Fruit fly (Drosophila melanogaster) whole organism: ENCODE results near the gene Bub3.

Source experiments
- CG8478 ChIP-seq: fragments of >200 bp; optimal IDR thresholded peaks from 2 replicates; lab custom pipeline; 2018; ENCODE audit warnings: inconsistent platforms
- Dll ChIP-seq: fragments of >200 bp; optimal IDR thresholded peaks from 2 replicates; lab custom pipeline; 2017
- EcR ChIP-seq, 2 experiments: fragments of >200 bp; optimal IDR thresholded peaks; 2 replicates each; lab custom pipeline; 2017; ENCODE audit warnings: missing biosample characterization in 2 of 2, missing genetic modification characterization in 2 of 2, missing genetic modification reagents in 2 of 2
- pan ChIP-seq: fragments of >200 bp; optimal IDR thresholded peaks from 2 replicates; lab custom pipeline; 2017
- psq ChIP-seq: fragments of >200 bp; optimal IDR thresholded peaks from 2 replicates; lab custom pipeline; 2017
- usp ChIP-seq: fragments of >200 bp; optimal IDR thresholded peaks from 2 replicates; lab custom pipeline; 2017; ENCODE audit warnings: missing biosample characterization, missing genetic modification characterization, mixed read lengths

The Bub3 gene

dm6 chr3R:29675333-29675732, at the start of gene Bub3, which contains the start of gene Cap-D2:
Gene Bub3, minus strand, starts transcription at chr3R:29675421.
Gene Cap-D2, plus strand, starts transcription at chr3R:29675651.
- TF ChIP-seq CG8478 (no peak), usp (GFP tag; lab: Kevin White, UChicago) (no peak), Dll (lab: Kevin White, UChicago) (no peak), psq (lab: Kevin White, UChicago) (no peak)

- no peak for TF ChIP-seq psq (lab: Kevin White, UChicago)
- TF ChIP-seq usp (GFP tag; lab: Kevin White, UChicago) = no peak
These were observed 49.5 kb upstream of the Bub3 start, which contains the start of the genes Naa40 and CG18731 for dm6 chr3R:29724745-29725144. Gene Naa40, minus strand, starts transcription at chr3R:29724950. Gene CG18731, plus strand, starts transcription at chr3R:29725027.

DNA sequence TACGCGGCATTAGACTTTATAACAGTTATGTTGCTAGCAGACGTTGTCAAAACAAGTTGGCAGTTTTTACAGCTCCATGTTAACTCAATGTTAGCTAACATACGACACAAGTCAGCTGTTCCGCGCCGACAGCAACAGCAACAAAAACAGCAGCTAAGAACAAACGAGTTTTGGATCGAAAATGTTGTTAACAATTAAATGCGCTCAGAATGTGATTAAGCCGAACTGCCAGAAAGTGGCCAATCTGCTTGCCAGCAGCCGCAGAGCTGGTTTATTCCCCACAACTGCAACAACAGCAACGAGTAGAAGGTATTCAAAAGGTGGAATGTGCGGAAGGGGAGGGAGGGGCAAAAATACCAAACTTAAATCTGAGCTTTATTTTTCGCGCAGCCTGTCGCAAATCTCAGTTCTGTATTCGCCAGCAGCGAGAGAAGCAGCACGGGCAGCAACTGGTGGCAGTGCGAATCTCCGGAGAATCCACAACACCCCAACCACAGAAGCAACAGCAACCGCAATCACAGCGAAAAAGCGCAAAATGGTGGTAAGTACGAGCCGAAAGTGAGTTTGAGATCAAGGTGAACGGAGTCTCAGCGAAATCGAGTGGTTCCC, 47.9 kb upstream of the Bub3 start, which contains the start of gene Pcd:
Pcd (plus strand) TSS at position 116 of the 609 bp plus-strand sequence.
- TF ChIP-seq Dll (lab: Kevin White, UChicago) (no peak), CG8478 (no peak), EcR (GFP tag; optimal IDR thresholded peaks at IDR 0.05; lab: Kevin White, UChicago) (no peak), psq (lab: Kevin White, UChicago) (no peak), pan (lab: Kevin White, UChicago) (no peak)

dm6 chr3R:29722238-29722637, 47.0 kb upstream of the Bub3 start, which contains the start of gene CG34296:
Gene CG34296, plus strand, starts transcription at chr3R:29722538.
- no peak for TF ChIP-seq CG8478
- TF ChIP-seq psq (lab: Kevin White, UChicago) = no peak
- no peak for TF ChIP-seq Dll (lab: Kevin White, UChicago)
- no peak for TF ChIP-seq pan (lab: Kevin White, UChicago)
- no peak for TF ChIP-seq EcR (GFP tag; optimal IDR thresholded peaks at IDR 0.05; lab: Kevin White, UChicago)
- no peak for TF ChIP-seq usp (GFP tag; lab: Kevin White, UChicago)

- TF ChIP-seq Dll (lab: Kevin White, UChicago) = no peak
- no peak for TF ChIP-seq psq (lab: Kevin White, UChicago)
- TF ChIP-seq pan (lab: Kevin White, UChicago) = no peak
- no peak for TF ChIP-seq usp (GFP tag; lab: Kevin White, UChicago)
- TF ChIP-seq CG8478 = no peak
- TF ChIP-seq EcR (GFP tag; optimal IDR thresholded peaks at IDR 0.05; lab: Kevin White, UChicago) = no peak
These were observed 43.1 kb upstream of the Bub3 start, which contains the start of gene CG15506 for dm6 chr3R:29718363-29718762. Gene CG15506, plus strand, starts transcription at chr3R:29718663.

DNA sequence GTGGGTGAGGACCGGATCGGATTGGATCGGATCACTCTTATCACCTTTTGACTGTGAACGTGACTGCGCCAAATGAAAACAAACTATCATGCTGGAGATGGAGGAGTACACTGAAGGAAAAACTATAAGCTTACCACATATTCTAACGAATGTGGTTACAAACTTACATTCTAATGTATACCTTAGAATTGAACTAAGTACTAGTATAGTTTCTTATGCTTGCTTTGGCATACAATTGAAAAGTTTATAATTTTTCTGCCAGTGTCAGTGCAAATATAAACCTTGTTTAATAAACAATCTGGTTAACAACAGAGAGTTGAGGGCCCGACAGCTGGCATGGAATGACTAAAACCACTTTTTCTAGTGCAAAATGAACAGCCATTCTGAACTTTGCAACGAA, 42.3 kb upstream of the Bub3 start:
- TF ChIP-seq pan (lab: Kevin White, UChicago) = no peak
- no peak for TF ChIP-seq usp (GFP tag; lab: Kevin White, UChicago)
- TF ChIP-seq EcR (GFP tag; optimal IDR thresholded peaks at IDR 0.05; lab: Kevin White, UChicago) = no peak
- TF ChIP-seq Dll (lab: Kevin White, UChicago) = no peak
- no peak for TF ChIP-seq CG8478
- no peak for TF ChIP-seq psq (lab: Kevin White, UChicago)

DNA sequence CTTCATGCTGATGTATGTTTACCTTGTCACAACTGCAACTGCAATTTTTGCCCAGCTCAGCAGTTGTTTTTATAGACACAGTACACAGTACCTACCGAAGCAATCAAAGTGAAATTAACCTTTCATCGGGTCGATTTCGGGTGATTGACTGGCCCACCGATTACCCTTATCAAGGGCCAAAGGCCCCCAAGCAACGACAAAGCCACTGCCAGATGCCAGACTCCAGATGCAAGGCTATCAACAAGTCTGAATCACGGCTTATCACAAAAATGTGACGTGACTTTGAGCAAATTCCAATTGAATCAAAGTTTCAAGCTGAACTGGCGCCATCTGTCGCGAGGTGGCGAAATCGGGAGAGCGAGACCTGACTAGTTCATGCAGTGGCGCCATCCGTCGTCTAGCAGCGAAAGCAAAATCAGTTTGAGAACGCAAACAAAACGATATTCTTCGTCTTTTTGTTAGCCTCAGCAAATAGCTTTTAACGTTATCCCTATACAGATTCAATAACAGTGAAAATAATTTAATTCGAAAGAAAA, 41.6 kb upstream of the Bub3 start, which contains the start of gene Obp99b:
Obp99b (minus strand) TSS at position 115 of the 536 bp plus-strand sequence.
- TF ChIP-seq CG8478 = no peak
- no peak for TF ChIP-seq EcR (GFP tag; optimal IDR thresholded peaks at IDR 0.05; lab: Kevin White, UChicago)
- TF ChIP-seq Dll (lab: Kevin White, UChicago) = no peak
- TF ChIP-seq psq (lab: Kevin White, UChicago) = no peak
- TF ChIP-seq usp (GFP tag; lab: Kevin White, UChicago) = no peak
- TF ChIP-seq pan (lab: Kevin White, UChicago) = no peak

DNA sequence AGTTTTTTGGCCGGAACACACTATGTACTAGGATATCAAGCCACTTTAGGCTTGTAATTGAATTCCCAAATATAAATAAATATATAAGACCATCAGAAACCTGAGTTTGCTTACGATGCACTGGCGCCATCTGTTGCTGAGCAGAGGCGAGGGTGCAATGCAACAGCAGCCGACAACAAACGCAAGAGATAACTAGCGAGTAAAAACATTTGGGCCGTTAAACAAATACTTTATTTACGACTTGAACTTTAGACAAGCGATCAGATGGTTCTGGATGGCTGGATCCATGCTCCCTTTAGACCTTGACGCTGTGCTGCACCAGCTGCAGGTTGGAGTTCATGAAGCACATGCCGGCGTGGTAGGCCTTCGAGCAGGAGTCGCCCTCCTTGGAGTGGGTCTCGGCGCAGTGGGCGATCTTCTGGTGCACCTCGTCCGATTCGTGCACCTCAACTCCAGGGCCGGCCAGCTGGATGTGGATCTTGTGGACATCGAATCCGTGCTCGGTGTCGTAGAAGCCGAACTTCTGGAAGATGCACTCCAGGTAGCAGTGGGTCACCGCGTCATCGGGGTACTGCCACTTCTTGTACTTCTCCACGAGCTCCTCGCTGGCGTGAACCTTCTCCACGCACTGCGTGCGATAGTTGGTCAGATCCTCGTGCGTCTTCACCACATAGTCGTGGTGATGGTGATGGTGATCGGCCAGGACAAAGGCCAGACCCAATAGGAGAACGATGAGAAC, 41.0 kb upstream of the Bub3 start:
- TF ChIP-seq usp (GFP tag; lab: Kevin White, UChicago) (no peak), CG8478 (no peak), psq (lab: Kevin White, UChicago) (no peak), Dll (lab: Kevin White, UChicago) (no peak), pan (lab: Kevin White, UChicago) (no peak), EcR (GFP tag; optimal IDR thresholded peaks at IDR 0.05; lab: Kevin White, UChicago) (no peak)

- no peak for TF ChIP-seq Dll (lab: Kevin White, UChicago)
- no peak for TF ChIP-seq usp (GFP tag; lab: Kevin White, UChicago)
- TF ChIP-seq CG8478 = no peak
- TF ChIP-seq psq (lab: Kevin White, UChicago) = no peak
These were observed 40.1 kb upstream of the Bub3 start, which contains the start of gene Dup99B for dm6 chr3R:29715277-29715676. Gene Dup99B, minus strand, starts transcription at chr3R:29715377.

DNA sequence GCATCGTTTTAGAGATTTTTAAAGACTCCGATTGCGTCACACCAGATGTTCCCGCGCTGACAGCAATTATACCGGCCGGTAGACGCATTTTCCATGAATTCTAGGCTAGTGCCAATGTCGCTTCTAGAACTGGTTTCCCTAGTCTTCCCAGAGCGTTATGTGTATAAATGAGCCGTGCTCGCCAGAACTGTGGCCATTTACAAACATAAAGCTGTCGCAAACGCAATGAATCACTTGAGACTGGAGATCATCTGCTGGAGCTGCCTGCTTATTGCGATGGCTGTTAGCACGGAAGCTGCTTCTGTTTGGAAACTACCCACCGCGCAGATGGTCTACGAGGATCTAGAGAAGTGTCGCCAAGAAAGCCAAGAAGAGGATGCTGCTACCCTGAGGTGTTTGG, 39.1 kb upstream of the Bub3 start, which contains the start of gene Obp99d:
Obp99d (plus strand) TSS at position 192 of the 400 bp plus-strand sequence.
- TF ChIP-seq Dll (lab: Kevin White, UChicago) (no peak), usp (GFP tag; lab: Kevin White, UChicago) (no peak), psq (lab: Kevin White, UChicago) (no peak), EcR (GFP tag; optimal IDR thresholded peaks at IDR 0.05; lab: Kevin White, UChicago) (no peak), CG8478 (no peak), pan (lab: Kevin White, UChicago) (no peak)

dm6 chr3R:29711434-29711833, 36.2 kb upstream of the Bub3 start:
- no peak for TF ChIP-seq usp (GFP tag; lab: Kevin White, UChicago)
- TF ChIP-seq pan (lab: Kevin White, UChicago) = no peak
- TF ChIP-seq CG8478 = no peak
- TF ChIP-seq EcR (GFP tag; optimal IDR thresholded peaks at IDR 0.05; lab: Kevin White, UChicago) = no peak
- no peak for TF ChIP-seq Dll (lab: Kevin White, UChicago)
- TF ChIP-seq psq (lab: Kevin White, UChicago) = no peak
